Fruit fly (Drosophila melanogaster): ENCODE data around the gene spg.

DNA sequence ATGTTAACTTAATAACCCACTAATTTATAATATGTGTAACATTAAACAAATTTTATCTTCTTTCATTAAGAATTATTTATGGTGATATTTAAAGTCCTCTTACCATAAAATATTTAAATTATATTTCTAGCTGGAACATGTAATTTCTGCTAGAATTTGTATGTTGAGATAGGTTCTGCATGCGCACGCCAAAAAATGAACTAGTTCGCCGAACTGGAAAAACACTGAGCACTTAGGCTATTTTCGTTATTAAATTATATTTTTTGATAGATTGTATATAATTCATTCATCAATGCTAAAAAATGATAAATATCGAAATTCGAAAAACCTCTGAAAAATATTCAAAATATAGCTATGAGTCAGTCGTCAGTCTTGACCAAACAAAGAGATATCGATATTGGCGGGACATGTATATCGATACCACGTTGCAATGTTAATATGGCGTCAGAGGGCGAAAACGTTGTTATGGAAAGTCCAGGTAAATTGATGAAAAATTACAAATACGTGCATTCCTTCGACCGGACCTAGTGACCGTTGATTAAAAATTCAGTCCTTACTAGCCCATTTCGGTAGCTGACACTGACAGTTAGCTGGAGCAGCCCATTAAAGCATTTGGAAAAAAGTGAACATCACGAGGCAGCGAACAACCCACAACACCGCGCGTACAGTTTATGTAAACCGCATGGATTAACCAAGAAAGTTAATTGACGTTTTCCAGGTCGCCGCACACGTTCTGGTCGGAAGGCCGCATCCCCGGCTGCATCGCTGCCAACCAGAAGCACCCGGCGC is 33.2 kb upstream of the spg start, which contains the start of gene Prp39:
- TF ChIP-seq ttk (optimal IDR thresholded peaks at IDR 0.05), result no peak
- TF ChIP-seq Sin3A (optimal IDR thresholded peaks at IDR 0.05), result no peak
- TF ChIP-seq h (optimal IDR thresholded peaks at IDR 0.05), result no peak
- TF ChIP-seq Myc (optimal IDR thresholded peaks at IDR 0.05), result no peak
